Worm (Caenorhabditis elegans) whole organism, L1 larva: ENCODE data around the gene gex-2.
A peak's percentile ranks its signal among the peaks of the same experiment; 100 is the strongest.

ENCODE experiments used
- C04F5.9 ChIP-seq: sonication (generic microtip); optimal IDR thresholded peaks from 2 replicates; lab custom pipeline; 2016; ENCODE audit warnings: missing genetic modification characterization, missing compliant biosample characterization
- F16B12.6 ChIP-seq: fragments of 150-350 bp; optimal IDR thresholded peaks from 2 replicates; lab custom pipeline; 2014; ENCODE audit warnings: missing biosample characterization, missing genetic modification characterization
- aha-1 ChIP-seq: fragments of 150-350 bp; optimal IDR thresholded peaks from 2 replicates; lab custom pipeline; 2014; ENCODE audit warnings: missing biosample characterization, missing genetic modification characterization
- alr-1 ChIP-seq: fragments of 200-800 bp; sonication (Bioruptor generic); optimal IDR thresholded peaks from 2 replicates; lab custom pipeline; 2018; ENCODE audit warnings: borderline replicate concordance, mild to moderate bottlenecking, missing genetic modification characterization, missing compliant biosample characterization
- ama-1 ChIP-seq: fragments of 150-350 bp; optimal IDR thresholded peaks from 2 replicates; lab custom pipeline; 2014
- ceh-82 ChIP-seq, 3 experiments: fragments of 150-350 bp in 1 of 3; sonication (generic microtip) in 2 of 3; optimal IDR thresholded peaks; 2 replicates each; lab custom pipeline; 2014 to 2017; ENCODE audit warnings: missing biosample characterization in 3 of 3, missing genetic modification characterization in 3 of 3
- ces-1 ChIP-seq: fragments of 150-350 bp; optimal IDR thresholded peaks from 2 replicates; lab custom pipeline; 2014; ENCODE audit warnings: missing biosample characterization, missing genetic modification reagents, missing genetic modification characterization
- dpl-1 ChIP-seq, 3 experiments: fragments of 150-350 bp in 2 of 3; sonication (generic microtip) in 1 of 3; optimal IDR thresholded peaks; 2 replicates each; lab custom pipeline; 2014 to 2017; ENCODE audit warnings: missing biosample characterization in 3 of 3, missing genetic modification characterization in 3 of 3, missing genetic modification reagents in 3 of 3
- efl-1 ChIP-seq, 4 experiments: fragments of 150-350 bp; optimal IDR thresholded peaks in 3 of 4; peaks in 1 of 4; 1 replicate in 1 of 4; 2 replicates in 3 of 4; lab custom pipeline; 2014; ENCODE audit warnings: missing biosample characterization in 2 of 4, missing genetic modification characterization in 2 of 4, missing genetic modification reagents in 2 of 4
- egl-13 ChIP-seq: sonication (generic microtip); optimal IDR thresholded peaks from 2 replicates; lab custom pipeline; 2016; ENCODE audit warnings: missing genotype, missing genetic modification reagents, missing genetic modification characterization, missing compliant biosample characterization
- elt-2 ChIP-seq: sonication (generic microtip); optimal IDR thresholded peaks from 2 replicates; lab custom pipeline; 2016; ENCODE audit warnings: missing genetic modification characterization, mild to moderate bottlenecking, inconsistent platforms, missing compliant biosample characterization, missing genetic modification reagents
- fkh-8 ChIP-seq: sonication (generic microtip); optimal IDR thresholded peaks from 2 replicates; lab custom pipeline; 2016; ENCODE audit warnings: mild to moderate bottlenecking, missing genetic modification characterization, missing compliant biosample characterization
- fos-1 ChIP-seq: fragments of 150-350 bp; optimal IDR thresholded peaks from 2 replicates; lab custom pipeline; 2014; ENCODE audit warnings: missing biosample characterization, missing genetic modification characterization
- grh-1 ChIP-seq: fragments of 200-800 bp; sonication (Bioruptor generic); IDR thresholded peaks from 2 replicates; pipeline ENCODE4 v1.3.6; 2022; ENCODE audit warnings: missing genetic modification reagents, missing genetic modification characterization, missing compliant biosample characterization
- hlh-4 ChIP-seq: sonication (generic microtip); optimal IDR thresholded peaks from 2 replicates; lab custom pipeline; 2016; ENCODE audit warnings: mild to moderate bottlenecking, missing genetic modification characterization, missing compliant biosample characterization
- isw-1 ChIP-seq: fragments of 200-800 bp; sonication (Bioruptor generic); IDR thresholded peaks from 2 replicates; pipeline ENCODE4 v1.3.6; 2022; ENCODE audit warnings: missing genetic modification characterization, missing compliant biosample characterization
- lin-13 ChIP-seq: fragments of 150-350 bp; optimal IDR thresholded peaks from 2 replicates; lab custom pipeline; 2014; ENCODE audit warnings: missing biosample characterization, missing genetic modification reagents, missing genetic modification characterization
- lin-14 ChIP-seq: fragments of 200-800 bp; sonication (Bioruptor generic); optimal IDR thresholded peaks from 2 replicates; lab custom pipeline; 2018; ENCODE audit warnings: mild to moderate bottlenecking, missing genetic modification characterization, moderate library complexity, missing compliant biosample characterization
- lin-35 ChIP-seq, 2 experiments: fragments of 150-350 bp; optimal IDR thresholded peaks; 2 replicates each; lab custom pipeline; 2014; ENCODE audit warnings: missing biosample characterization in 2 of 2, missing genetic modification characterization in 2 of 2, missing genetic modification reagents in 2 of 2
- lir-3 ChIP-seq: sonication (generic microtip); optimal IDR thresholded peaks from 2 replicates; lab custom pipeline; 2016; ENCODE audit warnings: mild to moderate bottlenecking, missing genetic modification characterization, moderate library complexity, missing compliant biosample characterization; ENCODE audit not compliant: poor library complexity
- lsy-2 ChIP-seq, 2 experiments: fragments of 150-350 bp; optimal IDR thresholded peaks; 2 replicates each; lab custom pipeline; 2014; ENCODE audit warnings: missing biosample characterization in 2 of 2, missing genetic modification characterization in 2 of 2
- mab-9 ChIP-seq: fragments of 200-800 bp; sonication (Bioruptor generic); IDR thresholded peaks from 2 replicates; pipeline ENCODE4 v1.3.6; 2022; ENCODE audit warnings: missing genetic modification reagents, missing genetic modification characterization, missing compliant biosample characterization
- mdl-1 ChIP-seq, 2 experiments: fragments of 150-350 bp; optimal IDR thresholded peaks; 2 replicates each; lab custom pipeline; 2014 to 2017; ENCODE audit warnings: missing biosample characterization in 2 of 2, missing genetic modification characterization in 2 of 2, inconsistent platforms in 1 of 2
- mef-2 ChIP-seq: fragments of 150-350 bp; optimal IDR thresholded peaks from 2 replicates; lab custom pipeline; 2014; ENCODE audit warnings: missing biosample characterization, missing genetic modification characterization
- mep-1 ChIP-seq: fragments of 150-350 bp; optimal IDR thresholded peaks from 2 replicates; lab custom pipeline; 2014; ENCODE audit warnings: missing biosample characterization, missing genetic modification characterization
- nhr-12 ChIP-seq: sonication (generic microtip); optimal IDR thresholded peaks from 2 replicates; lab custom pipeline; 2017; ENCODE audit warnings: missing biosample characterization, missing genetic modification characterization
- nhr-19 ChIP-seq: fragments of 200-800 bp; sonication (Bioruptor generic); conservative IDR thresholded peaks from 2 replicates; pipeline ENCODE4 v1.3.6; 2022; ENCODE audit warnings: missing genetic modification characterization, missing compliant biosample characterization
- nhr-20 ChIP-seq: sonication (generic microtip); optimal IDR thresholded peaks from 2 replicates; lab custom pipeline; 2016; ENCODE audit warnings: mild to moderate bottlenecking, missing genetic modification characterization, missing compliant biosample characterization
- nhr-28 ChIP-seq: fragments of 150-350 bp; optimal IDR thresholded peaks from 2 replicates; lab custom pipeline; 2014; ENCODE audit warnings: missing biosample characterization, missing genetic modification characterization
- nhr-84 ChIP-seq: sonication (generic microtip); optimal IDR thresholded peaks from 2 replicates; lab custom pipeline; 2017; ENCODE audit warnings: missing biosample characterization, missing genetic modification characterization
- nhr-85 ChIP-seq: sonication (generic microtip); peaks from one replicate; lab custom pipeline; 2016; ENCODE audit warnings: missing genetic modification characterization, inconsistent platforms, missing compliant biosample characterization
- rnt-1 ChIP-seq: sonication (generic microtip); optimal IDR thresholded peaks from 2 replicates; lab custom pipeline; 2016; ENCODE audit warnings: mild to moderate bottlenecking, missing genetic modification characterization, moderate library complexity, missing compliant biosample characterization
- snpc-4 ChIP-seq: fragments of 150-350 bp; optimal IDR thresholded peaks from 2 replicates; lab custom pipeline; 2014; ENCODE audit warnings: missing biosample characterization, missing genetic modification characterization
- snu-23 ChIP-seq: sonication (generic microtip); optimal IDR thresholded peaks from 2 replicates; lab custom pipeline; 2016; ENCODE audit warnings: missing genetic modification characterization, missing compliant biosample characterization
- sptf-1 ChIP-seq: fragments of 150-350 bp; optimal IDR thresholded peaks from 2 replicates; lab custom pipeline; 2014; ENCODE audit warnings: missing biosample characterization, missing genetic modification characterization
- tbx-2 ChIP-seq: sonication (generic microtip); optimal IDR thresholded peaks from 2 replicates; lab custom pipeline; 2016; ENCODE audit warnings: missing genetic modification characterization, missing compliant biosample characterization
- unc-130 ChIP-seq: fragments of 150-350 bp; optimal IDR thresholded peaks from 2 replicates; lab custom pipeline; 2017; ENCODE audit warnings: missing biosample characterization, missing genetic modification characterization, inconsistent platforms
- unc-30 ChIP-seq: sonication (generic microtip); optimal IDR thresholded peaks from 2 replicates; lab custom pipeline; 2017; ENCODE audit warnings: missing biosample characterization, missing genetic modification characterization
- unc-86 ChIP-seq: sonication (generic microtip); optimal IDR thresholded peaks from 2 replicates; lab custom pipeline; 2016; ENCODE audit warnings: missing genetic modification characterization, missing compliant biosample characterization
- unc-98 ChIP-seq: fragments of 200-800 bp; sonication (Bioruptor generic); IDR thresholded peaks from 2 replicates; pipeline ENCODE4 v1.3.6; 2022; ENCODE audit warnings: missing genetic modification characterization, missing compliant biosample characterization
- vab-15 ChIP-seq: sonication (generic microtip); optimal IDR thresholded peaks from 2 replicates; lab custom pipeline; 2017; ENCODE audit warnings: missing genotype, mild to moderate bottlenecking, missing genetic modification characterization, missing compliant biosample characterization
- zag-1 ChIP-seq: fragments of 150-350 bp; optimal IDR thresholded peaks from 2 replicates; lab custom pipeline; 2014; ENCODE audit warnings: missing biosample characterization, missing genetic modification characterization

gex-2 gene

DNA sequence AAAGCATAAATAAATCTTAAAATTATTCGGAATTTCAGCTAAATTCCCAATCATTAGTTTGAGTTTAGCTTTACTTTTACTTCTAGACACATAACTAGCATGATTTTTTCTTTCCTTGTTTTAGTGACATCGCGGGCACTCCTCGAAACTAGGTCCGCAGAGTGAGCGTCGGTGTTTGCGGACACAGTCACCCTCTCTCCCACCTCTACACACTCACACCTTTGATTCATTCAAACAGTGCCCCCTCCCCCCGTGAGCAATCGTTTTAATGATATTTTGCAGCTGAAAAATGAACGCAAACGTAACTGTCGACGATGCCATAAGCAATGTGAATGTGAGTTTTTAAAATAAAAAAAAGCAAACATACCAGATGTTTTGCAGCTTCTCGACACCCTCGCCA lies at the start of gene gex-2:
TSS of gene gex-2 (plus strand) at position 283 of the 400 bp plus-strand sequence.
- TF ChIP-seq alr-1 (tag; lab: Kevin White, UChicago) (no peak), nhr-12 (tag; lab: Kevin White, UChicago) (no peak), unc-98 (no peak), sptf-1 (tag; lab: Kevin White, UChicago) (no peak), snpc-4 (tag; lab: Kevin White, UChicago) (no peak), ama-1 (lab: Kevin White, UChicago) (no peak), isw-1 (GFP tag; lab: Robert Waterston, UW) (no peak), lin-35 (GFP tag; optimal IDR thresholded peaks at IDR 0.05; lab: Kevin White, UChicago) (peak; percentile 51 to 59), lin-13 (no peak), mef-2 (tag; lab: Kevin White, UChicago) (no peak), unc-30 (tag; lab: Kevin White, UChicago) (no peak), vab-15 (tag; lab: Kevin White, UChicago) (no peak), F16B12.6 (peak; percentile 85), fos-1 (tag; lab: Kevin White, UChicago) (no peak), lsy-2 (tag; optimal IDR thresholded peaks at IDR 0.05; lab: Kevin White, UChicago) (no peak), nhr-85 (tag; lab: Kevin White, UChicago) (no peak), ceh-82 (tag; optimal IDR thresholded peaks at IDR 0.05; lab: Kevin White, UChicago) (peak in 1 of 3 experiments; percentile 24), aha-1 (no peak), rnt-1 (peak; percentile 22), mep-1 (tag; lab: Kevin White, UChicago) (peak; percentile 34), tbx-2 (tag; lab: Kevin White, UChicago) (no peak), hlh-4 (tag; lab: Kevin White, UChicago) (no peak), nhr-20 (no peak), nhr-28 (tag; lab: Kevin White, UChicago) (no peak), grh-1 (GFP tag; lab: Robert Waterston, UW) (no peak), mdl-1 (tag; optimal IDR thresholded peaks at IDR 0.05; lab: Kevin White, UChicago) (no peak), fkh-8 (tag; lab: Kevin White, UChicago) (no peak), ces-1 (no peak), dpl-1 (GFP tag; optimal IDR thresholded peaks at IDR 0.05; lab: Kevin White, UChicago) (peak in 2 of 3 experiments; percentile 17 to 47), elt-2 (tag; lab: Kevin White, UChicago) (no peak), nhr-84 (tag; lab: Kevin White, UChicago) (no peak), lir-3 (tag; lab: Kevin White, UChicago) (no peak), mab-9 (GFP tag; lab: Robert Waterston, UW) (no peak), unc-86 (no peak), egl-13 (tag; lab: Kevin White, UChicago) (no peak), snu-23 (no peak), lin-14 (GFP tag; lab: Kevin White, UChicago) (no peak), C04F5.9 (tag; lab: Kevin White, UChicago) (no peak), efl-1 (optimal IDR thresholded peaks at IDR 0.05; lab: Kevin White, UChicago) (peak; percentile 33 to 37), efl-1 (GFP tag; optimal IDR thresholded peaks at IDR 0.05 in 1 of 2; lab: Kevin White, UChicago) (peak; percentile 42 to 87), zag-1 (no peak), unc-130 (tag; lab: Kevin White, UChicago) (no peak)

DNA sequence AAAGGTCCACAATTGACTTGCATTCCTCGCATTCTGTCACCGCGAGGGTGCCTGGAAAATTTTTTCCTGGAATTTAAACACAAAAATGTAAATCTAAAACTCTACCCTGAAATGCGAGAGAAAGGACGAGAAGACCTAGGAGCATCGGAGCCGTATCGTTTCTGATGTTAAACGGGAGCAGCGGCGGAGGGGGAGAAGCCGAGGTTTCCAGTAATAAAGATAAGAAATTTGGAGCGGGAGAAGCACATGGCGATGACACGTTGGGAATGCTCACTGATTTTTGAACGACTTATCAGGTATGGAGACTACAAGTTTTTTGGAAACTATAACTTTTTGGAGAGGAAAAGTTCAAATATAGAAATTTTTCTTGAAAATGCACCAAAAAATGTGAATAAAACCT lies 49.0 kb upstream of the gex-2 start, which contains the start of gene asm-3:
TSS of gene asm-3 (minus strand) at position 215 of the 400 bp plus-strand sequence.
- TF ChIP-seq nhr-19 (GFP tag; lab: Robert Waterston, UW) (no peak), elt-2 (tag; lab: Kevin White, UChicago) (peak; percentile 20), efl-1 (optimal IDR thresholded peaks at IDR 0.05; lab: Kevin White, UChicago) (no peak), efl-1 (GFP tag; optimal IDR thresholded peaks at IDR 0.05 in 1 of 2; lab: Kevin White, UChicago) (peak in 1 of 2 experiments; percentile 80)
